Fruit fly (Drosophila melanogaster): Measurements from ENCODE around the gene CG18731.

CG18731 gene

DNA sequence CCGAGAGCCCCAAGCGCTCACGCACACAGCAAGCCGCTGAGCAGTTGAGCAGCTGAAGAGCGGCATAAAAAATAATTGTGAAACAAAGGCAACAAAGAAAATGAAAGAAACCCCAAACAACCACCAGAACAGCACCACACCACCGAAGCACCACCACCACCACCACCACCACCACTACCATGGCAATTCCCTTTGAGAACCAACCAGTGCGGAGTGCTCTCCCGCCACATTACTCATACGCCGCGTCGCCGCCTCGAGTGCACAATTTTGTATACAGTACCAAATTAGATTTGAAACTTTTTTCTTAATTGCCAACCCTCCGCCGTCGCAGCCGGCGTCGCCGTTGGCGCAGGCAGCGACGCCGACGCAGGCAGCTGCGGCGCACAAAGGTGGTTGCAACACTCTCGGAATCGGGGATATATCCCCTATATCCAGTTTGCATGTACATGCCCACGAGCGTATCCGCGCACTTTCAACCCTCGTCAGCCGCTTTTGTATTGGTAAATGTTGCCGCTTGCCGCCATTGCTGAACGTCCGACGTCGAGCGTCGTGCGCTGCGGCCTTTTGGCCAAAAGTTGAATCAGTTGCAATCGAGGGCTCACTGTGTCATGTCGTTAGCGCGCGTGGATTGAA, 32.7 kb upstream of the CG18731 start, which contains the start of gene dmrt99B (continued):
- TF ChIP-seq CG15514 (GFP tag; optimal IDR thresholded peaks at IDR 0.05) (no peak), ewg (GFP tag; optimal IDR thresholded peaks at IDR 0.05) (no peak), CG3281 (GFP tag; optimal IDR thresholded peaks at IDR 0.05) (no peak), btn (GFP tag; optimal IDR thresholded peaks at IDR 0.05) (no peak), Hr51 (GFP tag; optimal IDR thresholded peaks at IDR 0.05) (no peak), Optix (GFP tag; IDR thresholded peaks at IDR 0.05) (no peak), onecut (GFP tag; IDR thresholded peaks at IDR 0.05) (no peak), CG17328 (GFP tag; IDR thresholded peaks at IDR 0.05) (no peak), CG18011 (GFP tag; optimal IDR thresholded peaks at IDR 0.05) (no peak), CG18476 (GFP tag; optimal IDR thresholded peaks at IDR 0.05) (no peak), CG1603 (tag; optimal IDR thresholded peaks at IDR 0.05) (no peak), CG8944 (GFP tag; optimal IDR thresholded peaks at IDR 0.05) (no peak), Dfd (GFP tag; optimal IDR thresholded peaks at IDR 0.05) (no peak), CG13424 (tag; optimal IDR thresholded peaks at IDR 0.05) (no peak), TFAM (GFP tag; optimal IDR thresholded peaks at IDR 0.05) (no peak), lov (optimal IDR thresholded peaks at IDR 0.05) (no peak), lov (GFP tag; IDR thresholded peaks at IDR 0.05) (no peak), Awh (GFP tag; IDR thresholded peaks at IDR 0.05) (no peak), Trl (optimal IDR thresholded peaks at IDR 0.05) (peak in 1 of 2 experiments; percentile 24), Trl (GFP tag; optimal IDR thresholded peaks at IDR 0.05) (no peak), CG6791 (GFP tag; IDR thresholded peaks at IDR 0.05; ENCODE audit: partially characterized antibody) (0 out of 3 replicates have a peak, but pooled peaks have one; percentile 6), bigmax (GFP tag; optimal IDR thresholded peaks at IDR 0.05) (no peak), bab2 (GFP tag; optimal IDR thresholded peaks at IDR 0.05) (no peak), sc (optimal IDR thresholded peaks at IDR 0.05) (no peak), sc (GFP tag; optimal IDR thresholded peaks at IDR 0.05) (no peak), sqz (GFP tag; optimal IDR thresholded peaks at IDR 0.05) (no peak), CG12744 (GFP tag; optimal IDR thresholded peaks at IDR 0.05) (no peak), tna (GFP tag; IDR thresholded peaks at IDR 0.05; ENCODE audit: partially characterized antibody) (no peak), CG10267 (tag; optimal IDR thresholded peaks at IDR 0.05) (no peak), danr (GFP tag; IDR thresholded peaks at IDR 0.05) (no peak), CG3838 (GFP tag; optimal IDR thresholded peaks at IDR 0.05) (no peak), ham (GFP tag; IDR thresholded peaks at IDR 0.05) (no peak), CG18764 (GFP tag; optimal IDR thresholded peaks at IDR 0.05) (no peak), HLH54F (GFP tag; optimal IDR thresholded peaks at IDR 0.05) (no peak), CG11560 (tag; IDR thresholded peaks at IDR 0.05) (no peak), unpg (GFP tag; optimal IDR thresholded peaks at IDR 0.05) (no peak), CG43689 (GFP tag; IDR thresholded peaks at IDR 0.05) (no peak), Rfx (GFP tag; IDR thresholded peaks at IDR 0.05) (no peak), Deaf1 (tag; optimal IDR thresholded peaks at IDR 0.05) (peak; percentile 10), Atf6 (GFP tag; IDR thresholded peaks at IDR 0.05) (no peak), ftz-f1 (GFP tag; optimal IDR thresholded peaks at IDR 0.05) (no peak), CG32767 (GFP tag; IDR thresholded peaks at IDR 0.05) (0 out of 2 replicates have a peak, but pooled peaks have one; percentile 15), pnt (GFP tag; optimal IDR thresholded peaks at IDR 0.05) (no peak), CG12391 (tag; optimal IDR thresholded peaks at IDR 0.05) (no peak), NK7.1 (GFP tag; optimal IDR thresholded peaks at IDR 0.05) (no peak), Nf-YB (GFP tag; optimal IDR thresholded peaks at IDR 0.05) (peak; percentile 96), CG10321 (GFP tag; IDR thresholded peaks at IDR 0.05) (no peak), CG34224 (GFP tag; IDR thresholded peaks at IDR 0.05; ENCODE audit: partially characterized antibody) (0 out of 3 replicates have a peak, but pooled peaks have one; percentile 22), Nf-YC (tag; optimal IDR thresholded peaks at IDR 0.05) (peak; percentile 96)

Measured in whole organism, embryonic.